Fruit fly (Drosophila melanogaster): Measurements from ENCODE around the gene Prosbeta2R1.

Gene Prosbeta2R1

dm6 chrX:5791840-5792239, 16.9 kb upstream of the Prosbeta2R1 start, which contains the start of gene CG12239:
Gene CG12239 (plus strand): TSS chrX:5792140.
- no peak for TF ChIP-seq CG16863 (GFP tag; optimal IDR thresholded peaks at IDR 0.05)
- TF ChIP-seq CG10209 (GFP tag; optimal IDR thresholded peaks at IDR 0.05), result no peak
- no peak for TF ChIP-seq chn (GFP tag; optimal IDR thresholded peaks at IDR 0.05)
- TF ChIP-seq ftz-f1 (GFP tag; optimal IDR thresholded peaks at IDR 0.05), result no peak
- TF ChIP-seq lbe (GFP tag; optimal IDR thresholded peaks at IDR 0.05), result no peak

DNA sequence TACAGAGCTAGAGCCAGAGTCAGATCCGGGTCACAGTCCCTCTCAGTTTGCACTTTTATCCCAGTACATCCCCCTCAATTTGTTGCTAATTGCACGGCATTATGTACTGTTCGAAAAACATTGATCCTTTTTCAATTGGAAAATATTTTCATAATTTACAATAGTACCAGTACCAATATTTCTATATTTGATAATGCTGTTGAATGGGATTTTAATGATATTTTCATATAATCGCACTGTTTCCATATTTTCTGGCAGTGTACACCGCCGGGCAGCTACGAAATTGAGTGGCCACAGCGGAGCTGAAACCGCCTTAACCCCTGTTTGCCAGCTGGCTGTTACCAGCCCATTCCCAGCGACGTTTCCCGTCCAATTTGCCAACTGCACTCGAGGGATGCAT, 8.1 kb upstream of the Prosbeta2R1 start:
- TF ChIP-seq prd (optimal IDR thresholded peaks at IDR 0.05), result no peak
- TF ChIP-seq prd (GFP tag; IDR thresholded peaks at IDR 0.05), result peak; percentile 13; the same call in 1 of the 3 replicates
- peak; percentile 15; the same call in 1 of the 2 replicates for TF ChIP-seq Xrp1 (GFP tag; IDR thresholded peaks at IDR 0.05)
- TF ChIP-seq CG2712 (tag; optimal IDR thresholded peaks at IDR 0.05), result peak; percentile 5
- no peak for TF ChIP-seq otp (GFP tag; IDR thresholded peaks at IDR 0.05)
- no peak for TF ChIP-seq CG6272 (GFP tag; IDR thresholded peaks at IDR 0.05)
- 0 out of 3 replicates have a peak, but pooled peaks have one; percentile 20 for TF ChIP-seq zfh1 (GFP tag; IDR thresholded peaks at IDR 0.05)
- no peak for TF ChIP-seq zf30C (GFP tag; optimal IDR thresholded peaks at IDR 0.05)
- TF ChIP-seq sens (GFP tag), result peak; percentile 72
- no peak for TF ChIP-seq CG6254 (GFP tag; optimal IDR thresholded peaks at IDR 0.05)

dm6 chrX:5804377-5804776, 4.4 kb upstream of the Prosbeta2R1 start, which contains the start of gene Cpr5C:
Gene Cpr5C (plus strand): TSS chrX:5804677.
- no peak for TF ChIP-seq phol (tag; optimal IDR thresholded peaks at IDR 0.05)
- TF ChIP-seq CG6765 (GFP tag; optimal IDR thresholded peaks at IDR 0.05), result no peak
- no peak for TF ChIP-seq Dll (GFP tag; IDR thresholded peaks at IDR 0.05; ENCODE audit: partially characterized antibody)
- no peak for TF ChIP-seq CG33213 (GFP tag; optimal IDR thresholded peaks at IDR 0.05)
- TF ChIP-seq gcm (GFP tag; optimal IDR thresholded peaks at IDR 0.05), result no peak
- TF ChIP-seq CG11093 (GFP tag; IDR thresholded peaks at IDR 0.05), result no peak
- no peak for TF ChIP-seq pita (GFP tag; optimal IDR thresholded peaks at IDR 0.05)
- no peak for TF ChIP-seq CG18011 (GFP tag; optimal IDR thresholded peaks at IDR 0.05)
- no peak for TF ChIP-seq Hr51 (GFP tag; optimal IDR thresholded peaks at IDR 0.05)
- TF ChIP-seq Xrp1 (GFP tag; IDR thresholded peaks at IDR 0.05), result no peak

DNA sequence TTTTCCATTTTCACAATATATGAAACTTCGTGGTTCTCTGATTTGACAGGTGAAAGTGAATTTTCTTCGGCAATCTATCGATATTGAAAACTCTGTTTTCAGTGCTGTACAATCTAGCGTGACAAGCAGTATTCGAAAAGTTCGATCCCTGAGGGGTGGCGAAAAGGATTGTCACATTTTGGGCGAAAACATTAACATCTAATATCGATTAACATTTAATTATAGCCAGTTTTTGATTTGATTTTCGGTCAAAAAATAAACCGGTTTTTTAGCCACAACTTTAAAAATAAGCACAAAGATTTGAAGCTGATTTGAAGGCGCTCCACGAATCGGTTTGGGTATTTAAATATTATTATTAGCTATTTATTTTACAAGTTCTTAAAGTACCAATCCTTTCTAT, 4.1 kb downstream of the Prosbeta2R1 start, which contains the start of gene CG44329:
CG44329 (minus strand) TSS at position 101 of the 400 bp plus-strand sequence.
- TF ChIP-seq Doc3 (GFP tag; IDR thresholded peaks at IDR 0.05; ENCODE audit: partially characterized antibody), result no peak
- TF ChIP-seq fd102C (GFP tag; optimal IDR thresholded peaks at IDR 0.05), result no peak
- no peak for TF ChIP-seq CG16779 (GFP tag; IDR thresholded peaks at IDR 0.05)
- TF ChIP-seq CG3163 (GFP tag; optimal IDR thresholded peaks at IDR 0.05), result no peak
- no peak for TF ChIP-seq Hmx (GFP tag; optimal IDR thresholded peaks at IDR 0.05)
- TF ChIP-seq prd (optimal IDR thresholded peaks at IDR 0.05), result no peak
- no peak for TF ChIP-seq prd (GFP tag; IDR thresholded peaks at IDR 0.05)
- no peak for TF ChIP-seq CG31365 (tag; optimal IDR thresholded peaks at IDR 0.05)
- no peak for TF ChIP-seq CG10209 (GFP tag; optimal IDR thresholded peaks at IDR 0.05)
- TF ChIP-seq jigr1 (GFP tag; IDR thresholded peaks at IDR 0.05), result no peak

dm6 chrX:5815720-5816119, 7.0 kb downstream of the Prosbeta2R1 start, which contains the start of gene AgmNAT:
Gene AgmNAT (minus strand): TSS chrX:5815820.
- 0 out of 3 replicates have a peak, but pooled peaks have one; percentile 21 for TF ChIP-seq zen2 (GFP tag; IDR thresholded peaks at IDR 0.05; ENCODE audit: partially characterized antibody)
- TF ChIP-seq crp (GFP tag; optimal IDR thresholded peaks at IDR 0.05), result peak in 1 of 2 experiments; percentile 68
- no peak for TF ChIP-seq repo (GFP tag; optimal IDR thresholded peaks at IDR 0.05)
